Worm (Caenorhabditis elegans): ENCODE results near the gene srx-22.

Gene srx-22

ce11 chrV:719731-720130 lies 40.0 kb downstream of the srx-22 start, which contains the start of gene srbc-40:
Gene srbc-40 (minus strand): TSS chrV:719831.
- no peak for TF ChIP-seq unc-62 (GFP tag; optimal IDR thresholded peaks at IDR 0.05)

- no peak for TF ChIP-seq unc-62 (GFP tag; optimal IDR thresholded peaks at IDR 0.05)
Observed at ce11 chrV:722889-723288, 43.1 kb downstream of the srx-22 start.

ce11 chrV:723895-724352 lies 44.2 kb downstream of the srx-22 start, which contains the start of gene fbxb-72:
Gene fbxb-72 (minus strand): TSS chrV:723952.
- TF ChIP-seq unc-62 (GFP tag; optimal IDR thresholded peaks at IDR 0.05): no peak

ce11 chrV:724470-724890 lies 44.7 kb downstream of the srx-22 start:
- TF ChIP-seq unc-62 (GFP tag; optimal IDR thresholded peaks at IDR 0.05): no peak

ce11 chrV:724946-725806 lies 45.4 kb downstream of the srx-22 start:
- TF ChIP-seq unc-62 (GFP tag; optimal IDR thresholded peaks at IDR 0.05): no peak

ce11 chrV:725807-726572 lies 46.2 kb downstream of the srx-22 start:
- no peak for TF ChIP-seq unc-62 (GFP tag; optimal IDR thresholded peaks at IDR 0.05)

ce11 chrV:726573-727483 lies 47.1 kb downstream of the srx-22 start:
- no peak for TF ChIP-seq unc-62 (GFP tag; optimal IDR thresholded peaks at IDR 0.05)

ce11 chrV:727484-728351 lies 48.0 kb downstream of the srx-22 start, which contains the start of the genes icl-1 and srh-2:
Gene icl-1 (minus strand): TSS chrV:728004.
Gene srh-2 (plus strand): TSS chrV:728301.
- no peak for TF ChIP-seq unc-62 (GFP tag; optimal IDR thresholded peaks at IDR 0.05)

- no peak for TF ChIP-seq unc-62 (GFP tag; optimal IDR thresholded peaks at IDR 0.05)
Observed at ce11 chrV:728822-729493, 49.2 kb downstream of the srx-22 start.

ce11 chrV:730216-730615 lies 50.5 kb downstream of the srx-22 start:
- no peak for TF ChIP-seq unc-62 (GFP tag; optimal IDR thresholded peaks at IDR 0.05)

Measured in whole organism, dauer.